Worm (Caenorhabditis elegans): ENCODE results near the gene dyf-19.

dyf-19 gene

ce11 chrV:19632546-19632945, 7.7 kb downstream of the dyf-19 start, which contains the start of gene Y43F8C.5:
Gene Y43F8C.5, minus strand, starts transcription at chrV:19632646.
- TF ChIP-seq npax-4 (tag; optimal IDR thresholded peaks at IDR 0.05) (no peak), pqm-1 (tag; optimal IDR thresholded peaks at IDR 0.05) (no peak), T23F11.4 (GFP tag; optimal IDR thresholded peaks at IDR 0.05) (no peak), ceh-30 (tag; optimal IDR thresholded peaks at IDR 0.05) (no peak), ama-1 (optimal IDR thresholded peaks at IDR 0.05) (no peak), sox-4 (tag; optimal IDR thresholded peaks at IDR 0.05) (no peak), ceh-19 (GFP tag; optimal IDR thresholded peaks at IDR 0.05) (no peak), hlh-8 (tag; optimal IDR thresholded peaks at IDR 0.05) (no peak), elt-2 (tag; optimal IDR thresholded peaks at IDR 0.05) (no peak), madf-2 (tag; optimal IDR thresholded peaks at IDR 0.05) (no peak), unc-3 (GFP tag; conservative IDR thresholded peaks at IDR 0.05) (no peak), unc-3 (tag; optimal IDR thresholded peaks at IDR 0.05) (no peak), ceh-14 (tag; optimal IDR thresholded peaks at IDR 0.05) (no peak), che-1 (tag; optimal IDR thresholded peaks at IDR 0.05) (no peak), pag-3 (tag; optimal IDR thresholded peaks at IDR 0.05; ENCODE audit: borderline replicate concordance) (no peak)

ce11 chrV:19632948-19633347, 8.1 kb downstream of the dyf-19 start:
- TF ChIP-seq gmeb-2 (tag; optimal IDR thresholded peaks at IDR 0.05) = no peak
- peak; percentile 61 for TF ChIP-seq ceh-48 (tag; optimal IDR thresholded peaks at IDR 0.05)

ce11 chrV:19634197-19634596, 9.3 kb downstream of the dyf-19 start:
- TF ChIP-seq tbx-7 (tag; optimal IDR thresholded peaks at IDR 0.05) (no peak), nfya-1 (tag; optimal IDR thresholded peaks at IDR 0.05) (no peak)

ce11 chrV:19635525-19636193, 10.8 kb downstream of the dyf-19 start:
- TF ChIP-seq ceh-48 (tag; optimal IDR thresholded peaks at IDR 0.05) = peak; percentile 86

ce11 chrV:19636194-19636584, 11.3 kb downstream of the dyf-19 start:
- TF ChIP-seq ceh-18 (tag; optimal IDR thresholded peaks at IDR 0.05) (no peak), sox-4 (tag; optimal IDR thresholded peaks at IDR 0.05) (no peak), fkh-6 (tag; optimal IDR thresholded peaks at IDR 0.05) (no peak), K02D7.2 (tag; optimal IDR thresholded peaks at IDR 0.05) (no peak), fax-1 (tag; optimal IDR thresholded peaks at IDR 0.05) (no peak), nfya-1 (tag; optimal IDR thresholded peaks at IDR 0.05) (no peak), ceh-24 (tag; optimal IDR thresholded peaks at IDR 0.05) (no peak), ztf-16 (tag; optimal IDR thresholded peaks at IDR 0.05) (no peak), pax-1 (tag; optimal IDR thresholded peaks at IDR 0.05) (no peak)

ce11 chrV:19637890-19638289, 13.0 kb downstream of the dyf-19 start:
- TF ChIP-seq tbx-2 (tag; optimal IDR thresholded peaks at IDR 0.05) (no peak), nhr-11 (tag; optimal IDR thresholded peaks at IDR 0.05) (no peak), unc-42 (tag; optimal IDR thresholded peaks at IDR 0.05) (no peak), ceh-24 (tag; optimal IDR thresholded peaks at IDR 0.05) (no peak), ahr-1 (tag; optimal IDR thresholded peaks at IDR 0.05) (no peak), ama-1 (optimal IDR thresholded peaks at IDR 0.05) (no peak), hlh-15 (tag; optimal IDR thresholded peaks at IDR 0.05) (no peak), unc-55 (GFP tag; optimal IDR thresholded peaks at IDR 0.05) (no peak), ceh-45 (GFP tag; IDR thresholded peaks at IDR 0.05) (no peak), dve-1 (tag; optimal IDR thresholded peaks at IDR 0.05) (no peak), pha-4 (tag; optimal IDR thresholded peaks at IDR 0.05) (no peak)

Measured in whole organism, late embryonic.